Worm (Caenorhabditis elegans) whole organism, L4 larva: ENCODE measurements around the gene clec-266.

Experiments used
- aly-2 ChIP-seq: sonication (generic microtip); optimal IDR thresholded peaks from 2 replicates; lab custom pipeline; 2018; ENCODE audit warnings: missing biosample characterization, missing genetic modification characterization
- ama-1 ChIP-seq: fragments of 150-350 bp; optimal IDR thresholded peaks from 2 replicates; lab custom pipeline; 2014; ENCODE audit warnings: inconsistent platforms, mixed read lengths
- dmd-8 ChIP-seq: fragments of 200-800 bp; sonication (Bioruptor generic); IDR thresholded peaks from 2 replicates; pipeline ENCODE4 v1.3.6; 2022; ENCODE audit warnings: missing genetic modification characterization, missing compliant biosample characterization
- hlh-11 ChIP-seq: fragments of 200-800 bp; sonication (Bioruptor generic); optimal IDR thresholded peaks from 2 replicates; lab custom pipeline; 2018; ENCODE audit warnings: mild to moderate bottlenecking, missing genetic modification characterization, missing compliant biosample characterization
- lin-29 ChIP-seq: fragments of 200-800 bp; sonication (Bioruptor generic); IDR thresholded peaks from 2 replicates; pipeline ENCODE4 v1.3.6; 2022; ENCODE audit warnings: missing genetic modification reagents, missing genetic modification characterization, missing compliant biosample characterization
- nhr-111 ChIP-seq: fragments of 200-800 bp; sonication (Bioruptor generic); optimal IDR thresholded peaks from 2 replicates; lab custom pipeline; 2018; ENCODE audit warnings: mild to moderate bottlenecking, missing genetic modification characterization, missing compliant biosample characterization
- skn-1 ChIP-seq: fragments of 150-350 bp; optimal IDR thresholded peaks from 2 replicates; lab custom pipeline; 2014; ENCODE audit warnings: missing biosample characterization, missing genetic modification characterization
- snpc-4 ChIP-seq: fragments of 150-350 bp; optimal IDR thresholded peaks from 2 replicates; lab custom pipeline; 2014; ENCODE audit warnings: missing biosample characterization, missing genetic modification characterization

- TF ChIP-seq snpc-4 (tag; lab: Kevin White, UChicago) (no peak), lin-29 (no peak), nhr-111 (no peak), aly-2 (no peak), ama-1 (lab: Kevin White, UChicago) (no peak), skn-1 (tag; lab: Kevin White, UChicago) (no peak), hlh-11 (tag; lab: Kevin White, UChicago) (no peak), dmd-8 (no peak)
Measured at ce11 chrX:6601967-6602366, 20.7 kb downstream of the clec-266 start.
